Fruit fly (Drosophila melanogaster) whole organism, embryonic: ENCODE data around the gene Pp2C1.
A peak's percentile ranks its signal among the peaks of the same experiment; 100 is the strongest.

Source experiments
- Atf-2 ChIP-seq: fragments of 200-800 bp; sonication (Bioruptor generic); optimal IDR thresholded peaks from 2 replicates; lab custom pipeline; 2016; ENCODE audit warnings: missing biosample characterization, missing genetic modification characterization
- Bgb ChIP-seq: fragments of 200-800 bp; sonication (Bioruptor generic); IDR thresholded peaks from 2 replicates; pipeline ENCODE4 v1.3.6; 2022; ENCODE audit warnings: missing biosample characterization, missing genetic modification characterization; ENCODE audit not compliant: partially characterized antibody
- CG10147 ChIP-seq: fragments of 200-800 bp; sonication (Bioruptor generic); optimal IDR thresholded peaks from 2 replicates; lab custom pipeline; 2019; ENCODE audit warnings: missing biosample characterization, mild to moderate bottlenecking, missing genetic modification characterization, moderate library complexity
- CG10565 ChIP-seq: fragments of 200-800 bp; sonication (Bioruptor generic); optimal IDR thresholded peaks from 3 replicates; lab custom pipeline; 2016; ENCODE audit warnings: missing biosample characterization, mild to moderate bottlenecking, missing genetic modification characterization
- CG10959 ChIP-seq: fragments of 200-800 bp; sonication (Bioruptor generic); IDR thresholded peaks from 2 replicates; pipeline ENCODE4 v1.3.6; 2022; ENCODE audit warnings: missing biosample characterization, missing genetic modification characterization
- CG13624 ChIP-seq: fragments of 200-800 bp; sonication (Bioruptor generic); optimal IDR thresholded peaks from 2 replicates; lab custom pipeline; 2016; ENCODE audit warnings: missing biosample characterization, missing genetic modification characterization
- CG14050 ChIP-seq: fragments of 200-800 bp; sonication (Bioruptor generic); IDR thresholded peaks from 3 replicates; pipeline ENCODE4 v1.3.6; 2022; ENCODE audit warnings: missing biosample characterization, missing genetic modification characterization
- CG14860 ChIP-seq: fragments of 200-800 bp; sonication (Bioruptor generic); IDR thresholded peaks from 3 replicates; pipeline ENCODE4 v1.3.6; 2022; ENCODE audit warnings: missing biosample characterization, missing genetic modification characterization; ENCODE audit not compliant: partially characterized antibody
- CG17186 ChIP-seq: fragments of 200-800 bp; sonication (Bioruptor generic); optimal IDR thresholded peaks from 3 replicates; lab custom pipeline; 2017; ENCODE audit warnings: missing biosample characterization, missing genetic modification reagents, missing genetic modification characterization
- CG18011 ChIP-seq: fragments of 200-800 bp; sonication (Bioruptor generic); optimal IDR thresholded peaks from 2 replicates; lab custom pipeline; 2017; ENCODE audit warnings: missing biosample characterization, missing genetic modification characterization, mild to moderate bottlenecking, moderate library complexity, missing genotype
- CG18764 ChIP-seq: fragments of 200-800 bp; sonication (Bioruptor generic); optimal IDR thresholded peaks from 3 replicates; lab custom pipeline; 2016; ENCODE audit warnings: missing biosample characterization, missing genetic modification characterization
- CG31441 ChIP-seq: fragments of 200-800 bp; sonication (Bioruptor generic); IDR thresholded peaks from 2 replicates; pipeline ENCODE4 v1.3.6; 2022; ENCODE audit warnings: missing biosample characterization, missing genetic modification characterization
- CG3281 ChIP-seq: fragments of 200-800 bp; sonication (Bioruptor generic); optimal IDR thresholded peaks from 3 replicates; lab custom pipeline; 2017; ENCODE audit warnings: missing biosample characterization, mild to moderate bottlenecking, missing genetic modification characterization
- CG4404 ChIP-seq: fragments of 200-800 bp; sonication (Bioruptor generic); IDR thresholded peaks from 2 replicates; pipeline ENCODE4 v1.3.6; 2022; ENCODE audit warnings: missing biosample characterization, missing genetic modification characterization
- CG7357 ChIP-seq: fragments of 200-800 bp; sonication (Bioruptor generic); IDR thresholded peaks from 3 replicates; pipeline ENCODE4 v1.3.6; 2022; ENCODE audit warnings: missing biosample characterization, missing genetic modification characterization
- CG7928 ChIP-seq: fragments of 200-800 bp; sonication (Bioruptor generic); optimal IDR thresholded peaks from 2 replicates; lab custom pipeline; 2017; ENCODE audit warnings: missing biosample characterization, mild to moderate bottlenecking, missing genetic modification characterization
- CG8478 ChIP-seq: fragments of >200 bp; optimal IDR thresholded peaks from 2 replicates; lab custom pipeline; 2018
- CG8765 ChIP-seq: fragments of 200-800 bp; sonication (Bioruptor generic); IDR thresholded peaks from 2 replicates; pipeline ENCODE4 v1.3.6; 2022; ENCODE audit warnings: missing biosample characterization, missing genetic modification characterization
- CG8924 ChIP-seq: fragments of 200-800 bp; optimal IDR thresholded peaks from 3 replicates; lab custom pipeline; 2019; ENCODE audit warnings: missing biosample characterization, mild to moderate bottlenecking, missing genetic modification characterization, moderate library complexity
- Dbx ChIP-seq: fragments of 200-800 bp; sonication (Bioruptor generic); IDR thresholded peaks from 3 replicates; pipeline ENCODE4 v1.3.6; 2022; ENCODE audit warnings: missing biosample characterization, missing genetic modification characterization
- Deaf1 ChIP-seq: fragments of 200-800 bp; optimal IDR thresholded peaks from 3 replicates; lab custom pipeline; 2019; ENCODE audit warnings: missing biosample characterization, mild to moderate bottlenecking, missing genetic modification characterization, moderate library complexity
- Ets97D ChIP-seq: fragments of 200-800 bp; sonication (Bioruptor generic); optimal IDR thresholded peaks from 3 replicates; lab custom pipeline; 2016; ENCODE audit warnings: missing biosample characterization, missing genetic modification characterization
- HHEX ChIP-seq: fragments of 200-800 bp; sonication (Bioruptor generic); optimal IDR thresholded peaks from 3 replicates; lab custom pipeline; 2017; ENCODE audit warnings: missing biosample characterization, mild to moderate bottlenecking, missing genetic modification characterization, missing genetic modification reagents
- HLH54F ChIP-seq: fragments of 200-800 bp; sonication (Bioruptor generic); optimal IDR thresholded peaks from 3 replicates; lab custom pipeline; 2016; ENCODE audit warnings: missing biosample characterization, missing genetic modification characterization
- Hr3 ChIP-seq: fragments of 200-800 bp; sonication (Bioruptor generic); optimal IDR thresholded peaks from 3 replicates; lab custom pipeline; 2016; ENCODE audit warnings: missing biosample characterization, missing genetic modification characterization
- Hsf ChIP-seq: fragments of 200-800 bp; sonication (Bioruptor generic); optimal IDR thresholded peaks from 3 replicates; lab custom pipeline; 2016; ENCODE audit warnings: missing biosample characterization, missing genetic modification characterization
- Meics ChIP-seq: fragments of 200-800 bp; sonication (Bioruptor generic); optimal IDR thresholded peaks from 2 replicates; lab custom pipeline; 2017; ENCODE audit warnings: missing biosample characterization, mild to moderate bottlenecking, missing genetic modification characterization
- Mes4 ChIP-seq: fragments of 200-800 bp; sonication (Bioruptor generic); optimal IDR thresholded peaks from 2 replicates; lab custom pipeline; 2016; ENCODE audit warnings: missing biosample characterization, missing genetic modification characterization
- NC2α ChIP-seq: fragments of 200-800 bp; sonication (Bioruptor generic); optimal IDR thresholded peaks from 2 replicates; lab custom pipeline; 2016; ENCODE audit warnings: missing biosample characterization, missing genetic modification characterization
- Rfx ChIP-seq: fragments of 200-800 bp; sonication (Bioruptor generic); IDR thresholded peaks from 2 replicates; pipeline ENCODE4 v1.3.6; 2022; ENCODE audit warnings: missing biosample characterization, missing genetic modification characterization
- Sox100B ChIP-seq: fragments of 200-800 bp; sonication (Bioruptor generic); optimal IDR thresholded peaks from 3 replicates; lab custom pipeline; 2018; ENCODE audit warnings: missing biosample characterization, mild to moderate bottlenecking, missing genetic modification characterization
- cas ChIP-seq: fragments of 200-800 bp; sonication (Bioruptor generic); IDR thresholded peaks from 2 replicates; pipeline ENCODE4 v1.3.6; 2022; ENCODE audit warnings: missing biosample characterization, missing genetic modification characterization
- cato ChIP-seq: fragments of 200-800 bp; sonication (Bioruptor generic); optimal IDR thresholded peaks from 2 replicates; lab custom pipeline; 2016; ENCODE audit warnings: missing biosample characterization, missing genetic modification characterization, borderline replicate concordance
- da ChIP-seq: fragments of 200-800 bp; sonication (Bioruptor generic); optimal IDR thresholded peaks from 2 replicates; lab custom pipeline; 2016; ENCODE audit warnings: missing biosample characterization, missing genetic modification characterization
- eyg ChIP-seq: fragments of 200-800 bp; sonication (Bioruptor generic); optimal IDR thresholded peaks from 3 replicates; lab custom pipeline; 2016; ENCODE audit warnings: missing biosample characterization, missing genetic modification characterization
- ftz-f1 ChIP-seq: fragments of 200-800 bp; sonication (Bioruptor generic); optimal IDR thresholded peaks from 2 replicates; lab custom pipeline; 2016; ENCODE audit warnings: missing biosample characterization, missing genetic modification characterization
- gcm ChIP-seq: fragments of 200-800 bp; sonication (Bioruptor generic); optimal IDR thresholded peaks from 2 replicates; lab custom pipeline; 2019; ENCODE audit warnings: missing biosample characterization, mild to moderate bottlenecking, missing genetic modification characterization, moderate library complexity
- hbn ChIP-seq: fragments of 200-800 bp; sonication (Bioruptor generic); IDR thresholded peaks from 2 replicates; pipeline ENCODE4 v1.3.6; 2022; ENCODE audit warnings: missing biosample characterization, missing genetic modification characterization; ENCODE audit not compliant: partially characterized antibody
- lbe ChIP-seq: fragments of 200-800 bp; sonication (Bioruptor generic); optimal IDR thresholded peaks from 2 replicates; lab custom pipeline; 2016; ENCODE audit warnings: missing biosample characterization, mild to moderate bottlenecking, missing genetic modification characterization
- mirr ChIP-seq: fragments of 200-800 bp; sonication (Bioruptor generic); optimal IDR thresholded peaks from 3 replicates; lab custom pipeline; 2018; ENCODE audit warnings: missing biosample characterization, mild to moderate bottlenecking, missing genetic modification characterization
- pan ChIP-seq, 4 experiments: fragments of >200 bp in 3 of 4; fragments of 200-800 bp in 1 of 4; sonication (Bioruptor generic) in 1 of 4; optimal IDR thresholded peaks in 3 of 4; IDR thresholded peaks in 1 of 4; 2 replicates each; pipeline versions ENCODE4 v1.3.6 to Lab custom; 2017 to 2022; ENCODE audit warnings: missing biosample characterization in 2 of 4, missing genetic modification characterization in 2 of 4, mixed read lengths in 1 of 4
- pb ChIP-seq: fragments of 200-800 bp; sonication (Bioruptor generic); optimal IDR thresholded peaks from 3 replicates; lab custom pipeline; 2016; ENCODE audit warnings: missing biosample characterization, missing genetic modification characterization
- pita ChIP-seq: fragments of 200-800 bp; sonication (Bioruptor generic); optimal IDR thresholded peaks from 2 replicates; lab custom pipeline; 2017; ENCODE audit warnings: missing biosample characterization, mild to moderate bottlenecking, missing genetic modification characterization
- pnt ChIP-seq: fragments of 200-800 bp; sonication (Bioruptor generic); optimal IDR thresholded peaks from 3 replicates; lab custom pipeline; 2016; ENCODE audit warnings: missing biosample characterization, missing genetic modification characterization
- row ChIP-seq: fragments of 200-800 bp; sonication (Bioruptor generic); IDR thresholded peaks from 3 replicates; pipeline ENCODE4 v1.3.6; 2022; ENCODE audit warnings: missing biosample characterization, missing genetic modification characterization
- sc ChIP-seq, 3 experiments: fragments of >200 bp in 2 of 3; fragments of 200-800 bp in 1 of 3; sonication (Bioruptor generic) in 1 of 3; optimal IDR thresholded peaks; 2 replicates in 2 of 3; 3 replicates in 1 of 3; lab custom pipeline; 2017; ENCODE audit warnings: mild to moderate bottlenecking in 1 of 3, missing biosample characterization in 1 of 3, missing genetic modification characterization in 1 of 3, missing genetic modification reagents in 1 of 3
- tin ChIP-seq: fragments of 200-800 bp; sonication (Bioruptor generic); optimal IDR thresholded peaks from 3 replicates; lab custom pipeline; 2016; ENCODE audit warnings: missing biosample characterization, missing genetic modification characterization
- tll ChIP-seq, 2 experiments: fragments of 200-800 bp in 1 of 2; fragments of >200 bp in 1 of 2; sonication (Bioruptor generic) in 1 of 2; optimal IDR thresholded peaks; 2 replicates each; lab custom pipeline; 2017 to 2019; ENCODE audit warnings: missing biosample characterization in 2 of 2, missing genetic modification characterization in 2 of 2, mild to moderate bottlenecking in 1 of 2, moderate library complexity in 1 of 2
- yki ChIP-seq: fragments of >200 bp; optimal IDR thresholded peaks from 3 replicates; lab custom pipeline; 2018
- zfh2 ChIP-seq: fragments of 200-800 bp; sonication (Bioruptor generic); optimal IDR thresholded peaks from 2 replicates; lab custom pipeline; 2016; ENCODE audit warnings: missing biosample characterization, missing genetic modification characterization

Pp2C1 gene

dm6 chrX:4684444-4684924 lies 2.2 kb downstream of the Pp2C1 start (continued):
- TF ChIP-seq CG7928 (GFP tag; lab: Kevin White, UChicago) (peak; percentile 44), sc (optimal IDR thresholded peaks at IDR 0.05; lab: Kevin White, UChicago) (no peak), sc (GFP tag; optimal IDR thresholded peaks at IDR 0.05; lab: Kevin White, UChicago) (peak; percentile 2), CG4404 (peak; percentile 86), Atf-2 (peak; percentile 49), tll (GFP tag; optimal IDR thresholded peaks at IDR 0.05; lab: Kevin White, UChicago) (peak in 1 of 2 experiments; percentile 52), pnt (GFP tag; lab: Kevin White, UChicago) (peak; percentile 73), CG14860 (GFP tag; lab: Robert Waterston, UW) (peak; percentile 65), Sox100B (GFP tag; lab: Kevin White, UChicago) (peak; percentile 40), CG3281 (GFP tag; lab: Kevin White, UChicago) (peak; percentile 76), CG13624 (peak; percentile 87), gcm (GFP tag; lab: Kevin White, UChicago) (peak; percentile 51), row (peak; percentile 92), CG8924 (peak; percentile 80), lbe (GFP tag; lab: Kevin White, UChicago) (peak; percentile 37), Bgb (GFP tag; lab: Robert Waterston, UW) (peak; percentile 90), cas (GFP tag; lab: Robert Waterston, UW) (peak; percentile 85), CG17186 (GFP tag; lab: Kevin White, UChicago) (peak; percentile 49), NC2α (GFP tag; lab: Kevin White, UChicago) (peak; percentile 29), cato (GFP tag; lab: Kevin White, UChicago) (peak; percentile 32), da (GFP tag; lab: Kevin White, UChicago) (peak; percentile 58), CG18011 (GFP tag; lab: Kevin White, UChicago) (peak; percentile 71), CG10959 (peak; percentile 76), pan (optimal IDR thresholded peaks at IDR 0.05; lab: Kevin White, UChicago) (no peak), pan (GFP tag; optimal IDR thresholded peaks at IDR 0.05 in 1 of 2, IDR thresholded peaks at IDR 0.05 in 1 of 2) (peak in 1 of 2 experiments; percentile 93), Deaf1 (tag; lab: Kevin White, UChicago) (peak; percentile 54), CG7357 (GFP tag; lab: Robert Waterston, UW) (peak; percentile 77), CG10565 (GFP tag; lab: Kevin White, UChicago) (no peak), hbn (peak; percentile 68), mirr (GFP tag; lab: Kevin White, UChicago) (peak; percentile 85), yki (lab: Kevin White, UChicago) (no peak), pb (peak; percentile 82), CG18764 (GFP tag; lab: Kevin White, UChicago) (peak; percentile 75), HLH54F (GFP tag; lab: Kevin White, UChicago) (peak; percentile 93), pita (GFP tag; lab: Kevin White, UChicago) (no peak), Mes4 (peak; percentile 46), Hsf (peak; percentile 81), Meics (GFP tag; lab: Kevin White, UChicago) (peak; percentile 84), Ets97D (GFP tag; lab: Kevin White, UChicago) (peak; percentile 89), tin (GFP tag; lab: Kevin White, UChicago) (peak; percentile 84), Rfx (peak; percentile 96), CG14050 (GFP tag; lab: Robert Waterston, UW) (peak; percentile 88), ftz-f1 (peak; percentile 87), HHEX (GFP tag; lab: Kevin White, UChicago) (peak; percentile 81), zfh2 (GFP tag; lab: Kevin White, UChicago) (peak; percentile 92), Dbx (peak; percentile 93), CG31441 (GFP tag; lab: Robert Waterston, UW) (peak; percentile 77), CG8765 (GFP tag; lab: Robert Waterston, UW) (peak; percentile 78), CG8478 (lab: Kevin White, UChicago) (peak; percentile 98), CG10147 (GFP tag; lab: Kevin White, UChicago) (peak; percentile 65), Hr3 (GFP tag; lab: Kevin White, UChicago) (peak; percentile 71), eyg (GFP tag; lab: Kevin White, UChicago) (peak; percentile 82)
